Worm (Caenorhabditis elegans): ENCODE data around the gene srw-143.

The srw-143 gene

ce11 chrV:2938497-2938896 is 2.8 kb downstream of the srw-143 start, which contains the start of gene srw-141:
Gene srw-141, minus strand, starts transcription at chrV:2938597.
- TF ChIP-seq lin-11 (tag; optimal IDR thresholded peaks at IDR 0.05): no peak
- TF ChIP-seq alr-1 (tag; optimal IDR thresholded peaks at IDR 0.05): no peak
- TF ChIP-seq fos-1 (tag; optimal IDR thresholded peaks at IDR 0.05): no peak
- TF ChIP-seq lsy-2 (tag; optimal IDR thresholded peaks at IDR 0.05): no peak
- no peak for TF ChIP-seq F13H6.1 (tag; optimal IDR thresholded peaks at IDR 0.05)
- TF ChIP-seq zag-1 (tag; optimal IDR thresholded peaks at IDR 0.05): no peak
- TF ChIP-seq C34F6.9 (tag; optimal IDR thresholded peaks at IDR 0.05): no peak
- no peak for TF ChIP-seq gmeb-1 (tag; optimal IDR thresholded peaks at IDR 0.05)
- TF ChIP-seq unc-62 (GFP tag; optimal IDR thresholded peaks at IDR 0.05): no peak
- TF ChIP-seq unc-55 (GFP tag; optimal IDR thresholded peaks at IDR 0.05): no peak
- no peak for TF ChIP-seq nhr-77 (tag; optimal IDR thresholded peaks at IDR 0.05)
- no peak for TF ChIP-seq nhr-237 (tag; optimal IDR thresholded peaks at IDR 0.05)
- no peak for TF ChIP-seq elt-1 (tag; optimal IDR thresholded peaks at IDR 0.05)
- TF ChIP-seq ztf-1 (GFP tag; conservative IDR thresholded peaks at IDR 0.05): no peak
- TF ChIP-seq ZK546.5 (tag; optimal IDR thresholded peaks at IDR 0.05): no peak
- TF ChIP-seq nhr-6 (tag; optimal IDR thresholded peaks at IDR 0.05): no peak
- no peak for TF ChIP-seq elt-3 (tag; optimal IDR thresholded peaks at IDR 0.05)
- no peak for TF ChIP-seq nhr-129 (tag; optimal IDR thresholded peaks at IDR 0.05)
- TF ChIP-seq ceh-16 (tag; optimal IDR thresholded peaks at IDR 0.05): no peak
- TF ChIP-seq R02D3.7 (tag; optimal IDR thresholded peaks at IDR 0.05): no peak

- TF ChIP-seq snpc-4 (tag; optimal IDR thresholded peaks at IDR 0.05) (no peak), nhr-23 (tag; optimal IDR thresholded peaks at IDR 0.05) (no peak), alr-1 (tag; optimal IDR thresholded peaks at IDR 0.05) (no peak), fos-1 (tag; optimal IDR thresholded peaks at IDR 0.05) (no peak)
These were observed 7.2 kb downstream of the srw-143 start, which contains the start of gene srh-247 for ce11 chrV:2934075-2934474. Gene srh-247, minus strand, starts transcription at chrV:2934175.

ce11 chrV:2931252-2931651 is 10.1 kb downstream of the srw-143 start, which contains the start of gene C31B8.1:
Gene C31B8.1, plus strand, starts transcription at chrV:2931552.
- TF ChIP-seq nhr-11 (tag; optimal IDR thresholded peaks at IDR 0.05) (no peak), nhr-25 (tag; optimal IDR thresholded peaks at IDR 0.05) (no peak), unc-39 (tag; optimal IDR thresholded peaks at IDR 0.05) (no peak), F13H6.1 (tag; optimal IDR thresholded peaks at IDR 0.05) (no peak), snpc-4 (tag; optimal IDR thresholded peaks at IDR 0.05) (no peak), blmp-1 (tag; optimal IDR thresholded peaks at IDR 0.05; ENCODE audit: insufficient read depth) (no peak)

- TF ChIP-seq nhr-129 (tag; optimal IDR thresholded peaks at IDR 0.05) (no peak), nhr-10 (tag; optimal IDR thresholded peaks at IDR 0.05) (no peak), unc-39 (tag; optimal IDR thresholded peaks at IDR 0.05) (no peak), nhr-11 (tag; optimal IDR thresholded peaks at IDR 0.05) (no peak), ama-1 (optimal IDR thresholded peaks at IDR 0.05) (no peak), zag-1 (tag; optimal IDR thresholded peaks at IDR 0.05) (no peak), mab-5 (tag; optimal IDR thresholded peaks at IDR 0.05) (no peak), sma-9 (GFP tag; optimal IDR thresholded peaks at IDR 0.05) (no peak), sma-9 (tag; optimal IDR thresholded peaks at IDR 0.05) (no peak), ztf-11 (tag; optimal IDR thresholded peaks at IDR 0.05) (no peak)
These were observed 11.6 kb downstream of the srw-143 start, which contains the start of gene C31B8.16 for ce11 chrV:2929753-2930152. Gene C31B8.16, plus strand, starts transcription at chrV:2930053.

- no peak for TF ChIP-seq crh-2 (tag; optimal IDR thresholded peaks at IDR 0.05)
- TF ChIP-seq egl-27 (tag; optimal IDR thresholded peaks at IDR 0.05): no peak
- no peak for TF ChIP-seq snpc-4 (tag; optimal IDR thresholded peaks at IDR 0.05)
- TF ChIP-seq unc-62 (GFP tag; optimal IDR thresholded peaks at IDR 0.05): no peak
- no peak for TF ChIP-seq ceh-82 (tag; optimal IDR thresholded peaks at IDR 0.05)
- no peak for TF ChIP-seq mab-5 (tag; optimal IDR thresholded peaks at IDR 0.05)
- TF ChIP-seq peb-1 (tag; optimal IDR thresholded peaks at IDR 0.05): no peak
- TF ChIP-seq gmeb-1 (tag; optimal IDR thresholded peaks at IDR 0.05): no peak
- no peak for TF ChIP-seq sma-3 (GFP tag; optimal IDR thresholded peaks at IDR 0.05)
- TF ChIP-seq lin-13 (GFP tag; optimal IDR thresholded peaks at IDR 0.05): no peak
- no peak for TF ChIP-seq zag-1 (tag; optimal IDR thresholded peaks at IDR 0.05)
- TF ChIP-seq fos-1 (tag; optimal IDR thresholded peaks at IDR 0.05): no peak
- TF ChIP-seq ztf-1 (GFP tag; conservative IDR thresholded peaks at IDR 0.05): no peak
- TF ChIP-seq elt-3 (tag; optimal IDR thresholded peaks at IDR 0.05): no peak
- TF ChIP-seq blmp-1 (tag; optimal IDR thresholded peaks at IDR 0.05; ENCODE audit: insufficient read depth): no peak
- TF ChIP-seq R02D3.7 (tag; optimal IDR thresholded peaks at IDR 0.05): no peak
- TF ChIP-seq mbf-1 (tag; optimal IDR thresholded peaks at IDR 0.05): no peak
- TF ChIP-seq mdl-1 (tag; optimal IDR thresholded peaks at IDR 0.05): no peak
- TF ChIP-seq ztf-4 (tag; optimal IDR thresholded peaks at IDR 0.05): no peak
These were observed 13.8 kb downstream of the srw-143 start, which contains the start of gene C31B8.12 for ce11 chrV:2927553-2927952. Gene C31B8.12, minus strand, starts transcription at chrV:2927653.

Measured in whole organism, L2 larva.